Fruit fly (Drosophila melanogaster) whole organism, adult: ENCODE results near the gene betaNACtes1.

Source experiments
- CG7045 ChIP-seq: fragments of 200-800 bp; sonication (Bioruptor generic); optimal IDR thresholded peaks from 2 replicates; lab custom pipeline; 2017; ENCODE audit warnings: missing biosample characterization, mild to moderate bottlenecking, missing genetic modification characterization
- cnc ChIP-seq, 2 experiments: fragments of >200 bp; optimal IDR thresholded peaks; 2 replicates each; lab custom pipeline; 2017
- pad ChIP-seq: fragments of 200-800 bp; sonication (Bioruptor generic); optimal IDR thresholded peaks from 3 replicates; lab custom pipeline; 2017; ENCODE audit warnings: missing biosample characterization, missing genetic modification characterization, mild to moderate bottlenecking, moderate library complexity, missing genetic modification reagents
- tj ChIP-seq: fragments of 200-800 bp; sonication (Bioruptor generic); optimal IDR thresholded peaks from 3 replicates; lab custom pipeline; 2017; ENCODE audit warnings: missing biosample characterization, mild to moderate bottlenecking, missing genetic modification characterization, moderate library complexity

DNA sequence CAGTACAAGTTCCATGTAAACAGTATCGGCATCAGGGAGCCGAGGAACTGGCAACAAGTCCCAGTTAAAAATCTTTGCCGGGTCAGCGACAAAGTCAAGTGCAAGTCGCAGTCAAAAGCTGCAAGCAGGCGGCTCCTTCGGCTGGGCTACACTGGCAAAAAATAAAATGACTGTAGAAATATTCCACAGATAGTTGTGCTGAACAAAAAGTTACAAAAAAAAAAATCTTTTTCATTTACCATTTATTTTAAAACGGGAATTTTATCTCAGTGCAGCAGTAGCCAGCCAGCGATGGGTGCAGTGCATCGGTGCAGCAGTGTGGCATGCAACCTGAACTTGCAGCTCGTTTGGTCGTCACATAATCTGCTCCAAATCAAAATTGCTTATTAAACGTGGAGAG is 23.1 kb downstream of the betaNACtes1 start:
- TF ChIP-seq pad (no peak), tj (GFP tag; lab: Kevin White, UChicago) (no peak), CG7045 (GFP tag; lab: Kevin White, UChicago) (no peak), cnc (optimal IDR thresholded peaks at IDR 0.05; lab: Kevin White, UChicago) (no peak)
